Fruit fly (Drosophila melanogaster) whole organism, embryonic: ENCODE results near the gene CG14995.
A peak's percentile ranks its signal among the peaks of the same experiment; 100 is the strongest.

ENCODE experiments used
- BEAF-32 ChIP-seq: fragments of 200-800 bp; sonication (Bioruptor generic); optimal IDR thresholded peaks from 3 replicates; lab custom pipeline; 2017; ENCODE audit warnings: missing biosample characterization, missing genetic modification characterization, mild to moderate bottlenecking, moderate library complexity, missing genetic modification reagents
- Bteb2 ChIP-seq: fragments of 200-800 bp; sonication (Bioruptor generic); optimal IDR thresholded peaks from 2 replicates; lab custom pipeline; 2016; ENCODE audit warnings: missing biosample characterization, missing genetic modification characterization
- CG10209 ChIP-seq: fragments of 200-800 bp; sonication (Bioruptor generic); optimal IDR thresholded peaks from 3 replicates; lab custom pipeline; 2017; ENCODE audit warnings: missing biosample characterization, mild to moderate bottlenecking, missing genetic modification characterization, missing genetic modification reagents
- CG10366 ChIP-seq: fragments of 200-800 bp; sonication (Bioruptor generic); IDR thresholded peaks from 2 replicates; pipeline ENCODE4 v1.3.6; 2022; ENCODE audit warnings: missing biosample characterization, missing genetic modification characterization
- CG11560 ChIP-seq: fragments of 200-800 bp; sonication (Bioruptor generic); IDR thresholded peaks from 3 replicates; pipeline ENCODE4 v1.3.6; 2022; ENCODE audit warnings: missing biosample characterization, missing genetic modification characterization
- CG12071 ChIP-seq: fragments of 200-800 bp; sonication (Bioruptor generic); optimal IDR thresholded peaks from 3 replicates; lab custom pipeline; 2018; ENCODE audit warnings: missing biosample characterization, mild to moderate bottlenecking, missing genetic modification characterization
- CG12155 ChIP-seq: fragments of 200-800 bp; sonication (Bioruptor generic); optimal IDR thresholded peaks from 3 replicates; lab custom pipeline; 2016; ENCODE audit warnings: missing biosample characterization, missing genetic modification characterization
- CG12236 ChIP-seq: fragments of 200-800 bp; sonication (Bioruptor generic); optimal IDR thresholded peaks from 2 replicates; lab custom pipeline; 2016; ENCODE audit warnings: missing biosample characterization, missing genetic modification characterization
- CG1233 ChIP-seq: fragments of 200-800 bp; sonication (Bioruptor generic); optimal IDR thresholded peaks from 4 replicates; lab custom pipeline; 2018; ENCODE audit warnings: missing biosample characterization, mild to moderate bottlenecking, missing genetic modification characterization
- CG14860 ChIP-seq: fragments of 200-800 bp; sonication (Bioruptor generic); IDR thresholded peaks from 3 replicates; pipeline ENCODE4 v1.3.6; 2022; ENCODE audit warnings: missing biosample characterization, missing genetic modification characterization; ENCODE audit not compliant: partially characterized antibody
- CG17361 ChIP-seq: fragments of 200-800 bp; sonication (Bioruptor generic); IDR thresholded peaks from 3 replicates; pipeline ENCODE4 v1.3.6; 2022; ENCODE audit warnings: missing biosample characterization, missing genetic modification characterization
- CG17802 ChIP-seq: fragments of 200-800 bp; sonication (Bioruptor generic); optimal IDR thresholded peaks from 2 replicates; lab custom pipeline; 2018; ENCODE audit warnings: missing biosample characterization, mild to moderate bottlenecking, missing genetic modification characterization, moderate library complexity
- CG31388 ChIP-seq: fragments of 200-800 bp; sonication (Bioruptor generic); optimal IDR thresholded peaks from 2 replicates; lab custom pipeline; 2016; ENCODE audit warnings: missing biosample characterization, missing genetic modification characterization
- CG31441 ChIP-seq: fragments of 200-800 bp; sonication (Bioruptor generic); IDR thresholded peaks from 2 replicates; pipeline ENCODE4 v1.3.6; 2022; ENCODE audit warnings: missing biosample characterization, missing genetic modification characterization
- CG3726 ChIP-seq: fragments of 200-800 bp; sonication (Bioruptor generic); IDR thresholded peaks from 3 replicates; pipeline ENCODE4, ENCODE4 v1.3.6; 2022; ENCODE audit warnings: missing biosample characterization, missing genetic modification characterization
- CG43689 ChIP-seq: fragments of 200-800 bp; sonication (Bioruptor generic); IDR thresholded peaks from 2 replicates; pipeline ENCODE4 v1.3.6; 2022; ENCODE audit warnings: missing biosample characterization, missing genetic modification characterization
- CG5245 ChIP-seq: fragments of 200-800 bp; sonication (Bioruptor generic); optimal IDR thresholded peaks from 3 replicates; lab custom pipeline; 2016; ENCODE audit warnings: missing biosample characterization, missing genetic modification characterization
- CG6254 ChIP-seq: fragments of 200-800 bp; sonication (Bioruptor generic); optimal IDR thresholded peaks from 3 replicates; lab custom pipeline; 2017; ENCODE audit warnings: mild to moderate bottlenecking, missing biosample characterization, missing genetic modification reagents, missing genetic modification characterization
- CG6272 ChIP-seq: fragments of 200-800 bp; sonication (Bioruptor generic); IDR thresholded peaks from 2 replicates; pipeline ENCODE4 v1.3.6; 2022; ENCODE audit warnings: missing biosample characterization, missing genetic modification characterization
- CG6765 ChIP-seq: fragments of 200-800 bp; sonication (Bioruptor generic); optimal IDR thresholded peaks from 3 replicates; lab custom pipeline; 2017; ENCODE audit warnings: missing biosample characterization, mild to moderate bottlenecking, missing genetic modification characterization
- CG7928 ChIP-seq: fragments of 200-800 bp; sonication (Bioruptor generic); optimal IDR thresholded peaks from 2 replicates; lab custom pipeline; 2017; ENCODE audit warnings: missing biosample characterization, mild to moderate bottlenecking, missing genetic modification characterization
- CG8089 ChIP-seq: fragments of 200-800 bp; sonication (Bioruptor generic); optimal IDR thresholded peaks from 3 replicates; lab custom pipeline; 2016; ENCODE audit warnings: missing biosample characterization, missing genetic modification characterization
- Eip74EF ChIP-seq, 2 experiments: fragments of 200-800 bp in 1 of 2; fragments of >200 bp in 1 of 2; sonication (Bioruptor generic) in 1 of 2; optimal IDR thresholded peaks; 2 replicates each; lab custom pipeline; 2017 to 2019; ENCODE audit warnings: missing biosample characterization in 2 of 2, missing genetic modification characterization in 2 of 2, mild to moderate bottlenecking in 1 of 2, moderate library complexity in 1 of 2
- Fer1 ChIP-seq: fragments of 200-800 bp; sonication (Bioruptor generic); optimal IDR thresholded peaks from 2 replicates; lab custom pipeline; 2017; ENCODE audit warnings: missing biosample characterization, mild to moderate bottlenecking, missing genetic modification characterization
- MTF-1 ChIP-seq: fragments of 200-800 bp; sonication (Bioruptor generic); optimal IDR thresholded peaks from 2 replicates; lab custom pipeline; 2018; ENCODE audit warnings: missing biosample characterization, mild to moderate bottlenecking, missing genetic modification characterization, borderline replicate concordance
- NC2β ChIP-seq: fragments of 200-800 bp; sonication (Bioruptor generic); optimal IDR thresholded peaks from 2 replicates; lab custom pipeline; 2016; ENCODE audit warnings: missing biosample characterization, missing genetic modification characterization
- Nf-YB ChIP-seq: fragments of 200-800 bp; sonication (Bioruptor generic); optimal IDR thresholded peaks from 3 replicates; lab custom pipeline; 2019; ENCODE audit warnings: missing biosample characterization, mild to moderate bottlenecking, missing genetic modification characterization, moderate library complexity
- Oaz ChIP-seq: fragments of 200-800 bp; sonication (Bioruptor generic); IDR thresholded peaks from 2 replicates; pipeline ENCODE4 v1.3.6; 2022; ENCODE audit warnings: missing biosample characterization, missing genetic modification characterization
- Oli ChIP-seq: fragments of 200-800 bp; sonication (Bioruptor generic); optimal IDR thresholded peaks from 2 replicates; lab custom pipeline; 2018; ENCODE audit warnings: missing biosample characterization, mild to moderate bottlenecking, missing genetic modification characterization, moderate library complexity
- Optix ChIP-seq: fragments of 200-800 bp; sonication (Bioruptor generic); IDR thresholded peaks from 3 replicates; pipeline ENCODE4 v1.3.6; 2022; ENCODE audit warnings: missing biosample characterization, missing genetic modification characterization
- Pdp1 ChIP-seq, 2 experiments: fragments of 200-800 bp; sonication (Bioruptor generic); optimal IDR thresholded peaks; 3 replicates each; lab custom pipeline; 2016; ENCODE audit warnings: missing biosample characterization in 2 of 2, missing genetic modification characterization in 2 of 2, mild to moderate bottlenecking in 1 of 2, moderate library complexity in 1 of 2
- Side ChIP-seq: fragments of 200-800 bp; sonication (Bioruptor generic); optimal IDR thresholded peaks from 2 replicates; lab custom pipeline; 2016; ENCODE audit warnings: missing biosample characterization, missing genetic modification characterization
- Sin3A ChIP-seq: fragments of >200 bp; optimal IDR thresholded peaks from 2 replicates; lab custom pipeline; 2018
- Sox102F ChIP-seq: fragments of 200-800 bp; sonication (Bioruptor generic); optimal IDR thresholded peaks from 2 replicates; lab custom pipeline; 2018; ENCODE audit warnings: missing biosample characterization, mild to moderate bottlenecking, missing genetic modification characterization, moderate library complexity
- abd-A ChIP-seq: fragments of 200-800 bp; sonication (Bioruptor generic); optimal IDR thresholded peaks from 3 replicates; lab custom pipeline; 2019; ENCODE audit warnings: missing biosample characterization, mild to moderate bottlenecking, missing genetic modification characterization, moderate library complexity
- ara ChIP-seq: fragments of 200-800 bp; sonication (Bioruptor generic); IDR thresholded peaks from 2 replicates; pipeline ENCODE4 v1.3.6; 2022; ENCODE audit warnings: missing biosample characterization, missing genetic modification characterization
- ato ChIP-seq: fragments of 200-800 bp; sonication (Bioruptor generic); IDR thresholded peaks from 2 replicates; pipeline ENCODE4 v1.3.6; 2022; ENCODE audit warnings: missing biosample characterization, missing genetic modification characterization; ENCODE audit not compliant: partially characterized antibody
- caup ChIP-seq: fragments of 200-800 bp; sonication (Bioruptor generic); optimal IDR thresholded peaks from 3 replicates; lab custom pipeline; 2017; ENCODE audit warnings: missing biosample characterization, mild to moderate bottlenecking, missing genetic modification characterization, moderate library complexity; ENCODE audit not compliant: severe bottlenecking
- chif ChIP-seq, 2 experiments: fragments of 200-800 bp; sonication (Bioruptor generic); optimal IDR thresholded peaks; 3 replicates each; lab custom pipeline; 2016; ENCODE audit warnings: missing biosample characterization in 2 of 2, missing genetic modification characterization in 2 of 2
- corto ChIP-seq: fragments of 200-800 bp; sonication (Bioruptor generic); optimal IDR thresholded peaks from 2 replicates; lab custom pipeline; 2016; ENCODE audit warnings: missing biosample characterization, mild to moderate bottlenecking, missing genetic modification characterization, moderate library complexity
- crol ChIP-seq: fragments of 200-800 bp; sonication (Bioruptor generic); IDR thresholded peaks from 2 replicates; pipeline ENCODE4 v1.3.6; 2022; ENCODE audit warnings: missing biosample characterization, missing genetic modification characterization
- danr ChIP-seq: fragments of 200-800 bp; sonication (Bioruptor generic); IDR thresholded peaks from 2 replicates; pipeline ENCODE4 v1.3.6; 2022; ENCODE audit warnings: missing biosample characterization, missing genetic modification characterization
- dpn ChIP-seq, 2 experiments: fragments of 200-800 bp; sonication (Bioruptor generic); optimal IDR thresholded peaks; 3 replicates each; lab custom pipeline; 2016; ENCODE audit warnings: missing biosample characterization in 2 of 2, missing genetic modification characterization in 2 of 2
- grau ChIP-seq: fragments of 200-800 bp; optimal IDR thresholded peaks from 3 replicates; lab custom pipeline; 2019; ENCODE audit warnings: missing biosample characterization, mild to moderate bottlenecking, missing genetic modification characterization, moderate library complexity
- gsb ChIP-seq: fragments of 200-800 bp; sonication (Bioruptor generic); IDR thresholded peaks from 2 replicates; pipeline ENCODE4 v1.3.6; 2022; ENCODE audit warnings: missing biosample characterization, missing genetic modification characterization
- pnt ChIP-seq: fragments of 200-800 bp; sonication (Bioruptor generic); optimal IDR thresholded peaks from 3 replicates; lab custom pipeline; 2016; ENCODE audit warnings: missing biosample characterization, missing genetic modification characterization
- pros ChIP-seq: fragments of 200-800 bp; sonication (Bioruptor generic); optimal IDR thresholded peaks from 3 replicates; lab custom pipeline; 2019; ENCODE audit warnings: missing biosample characterization, mild to moderate bottlenecking, missing genetic modification characterization, moderate library complexity
- repo ChIP-seq: fragments of 200-800 bp; sonication (Bioruptor generic); optimal IDR thresholded peaks from 2 replicates; lab custom pipeline; 2016; ENCODE audit warnings: missing biosample characterization, missing genetic modification characterization
- sr ChIP-seq: fragments of 200-800 bp; sonication (Bioruptor generic); IDR thresholded peaks from 3 replicates; pipeline ENCODE4 v1.3.6; 2022; ENCODE audit warnings: missing biosample characterization, missing genetic modification characterization
- stwl ChIP-seq: fragments of 200-800 bp; sonication (Bioruptor generic); optimal IDR thresholded peaks from 3 replicates; lab custom pipeline; 2018; ENCODE audit warnings: missing biosample characterization, mild to moderate bottlenecking, missing genetic modification characterization, moderate library complexity
- vfl ChIP-seq: fragments of 200-800 bp; sonication (Bioruptor generic); optimal IDR thresholded peaks from 2 replicates; lab custom pipeline; 2016; ENCODE audit warnings: missing biosample characterization, missing genetic modification characterization
- vvl ChIP-seq: fragments of 200-800 bp; sonication (Bioruptor generic); IDR thresholded peaks from 2 replicates; pipeline ENCODE4 v1.3.6; 2022; ENCODE audit warnings: missing biosample characterization, missing genetic modification characterization
- wor ChIP-seq: fragments of 200-800 bp; sonication (Bioruptor generic); IDR thresholded peaks from 2 replicates; pipeline ENCODE4 v1.3.6; 2022; ENCODE audit warnings: missing biosample characterization, missing genetic modification characterization

CG14995 gene

dm6 chr3L:4071561-4072049, 31.5 kb downstream of the CG14995 start, which contains the start of gene wit (continued):
- no peak for TF ChIP-seq pros (GFP tag; lab: Kevin White, UChicago)
- TF ChIP-seq vfl (GFP tag; lab: Kevin White, UChicago): no peak
- no peak for TF ChIP-seq MTF-1 (GFP tag; lab: Kevin White, UChicago)
- no peak; the same call in 1 of the 2 replicates for TF ChIP-seq vvl (GFP tag; lab: Robert Waterston, UW)
- TF ChIP-seq repo (GFP tag; lab: Kevin White, UChicago): no peak
- TF ChIP-seq CG17802 (tag; lab: Kevin White, UChicago): no peak
- no peak for TF ChIP-seq ara
- no peak for TF ChIP-seq dpn (GFP tag; optimal IDR thresholded peaks at IDR 0.05; lab: Kevin White, UChicago)
- TF ChIP-seq pnt (GFP tag; lab: Kevin White, UChicago): no peak
- no peak for TF ChIP-seq crol
- TF ChIP-seq Oaz: no peak
- TF ChIP-seq Fer1: peak; percentile 67
- no peak for TF ChIP-seq gsb (GFP tag; lab: Robert Waterston, UW)
- no peak for TF ChIP-seq CG31388 (GFP tag; lab: Kevin White, UChicago)
- peak in 1 of 2 experiments; percentile 73 for TF ChIP-seq Pdp1 (GFP tag; optimal IDR thresholded peaks at IDR 0.05; lab: Kevin White, UChicago)
- no peak for TF ChIP-seq CG1233
- no peak for TF ChIP-seq CG10366 (GFP tag; lab: Robert Waterston, UW)
- TF ChIP-seq CG5245 (GFP tag; lab: Kevin White, UChicago): no peak
- no peak for TF ChIP-seq CG11560 (tag; lab: Robert Waterston, UW)
- TF ChIP-seq CG8089 (GFP tag; lab: Kevin White, UChicago): no peak
- no peak for TF ChIP-seq Oli (tag; lab: Kevin White, UChicago)
- no peak for TF ChIP-seq ato (GFP tag; lab: Robert Waterston, UW)
- no peak for TF ChIP-seq CG12236 (GFP tag; lab: Kevin White, UChicago)
- TF ChIP-seq CG6272 (GFP tag; lab: Robert Waterston, UW): no peak
- peak; percentile 47 for TF ChIP-seq CG12071 (GFP tag; lab: Kevin White, UChicago)
- peak; percentile 38 for TF ChIP-seq corto
- TF ChIP-seq stwl (tag; lab: Kevin White, UChicago): no peak
- peak in 1 of 2 experiments; percentile 27 for TF ChIP-seq Eip74EF (GFP tag; optimal IDR thresholded peaks at IDR 0.05; lab: Kevin White, UChicago)
- no peak for TF ChIP-seq CG12155
- no peak for TF ChIP-seq CG17361
- TF ChIP-seq CG31441 (GFP tag; lab: Robert Waterston, UW): no peak
- peak; percentile 55 for TF ChIP-seq abd-A (tag; lab: Kevin White, UChicago)
- peak; percentile 73; the same call in 2 of the 3 replicates for TF ChIP-seq sr (GFP tag; lab: Robert Waterston, UW)
- TF ChIP-seq CG43689: no peak
- TF ChIP-seq BEAF-32: no peak
- no peak for TF ChIP-seq CG14860 (GFP tag; lab: Robert Waterston, UW)
- TF ChIP-seq Optix (GFP tag; lab: Robert Waterston, UW): no peak
- no peak for TF ChIP-seq chif (GFP tag; optimal IDR thresholded peaks at IDR 0.05; lab: Kevin White, UChicago)
- no peak for TF ChIP-seq CG10209
- peak; percentile 41 for TF ChIP-seq Nf-YB (GFP tag; lab: Kevin White, UChicago)
- no peak for TF ChIP-seq Sin3A

- TF ChIP-seq Side (GFP tag; lab: Kevin White, UChicago): peak; percentile 45
- TF ChIP-seq CG7928 (GFP tag; lab: Kevin White, UChicago): no peak
- TF ChIP-seq danr (GFP tag; lab: Robert Waterston, UW): peak; percentile 47; the same call in 1 of the 2 replicates
- peak; percentile 64; the same call in 1 of the 3 replicates for TF ChIP-seq CG3726 (GFP tag; lab: Robert Waterston, UW)
- TF ChIP-seq Sox102F (GFP tag; lab: Kevin White, UChicago): peak; percentile 70
- no peak for TF ChIP-seq Bteb2 (GFP tag; lab: Kevin White, UChicago)
- no peak for TF ChIP-seq CG6254 (GFP tag; lab: Kevin White, UChicago)
- peak; percentile 62 for TF ChIP-seq caup
- TF ChIP-seq wor: peak; percentile 49; the same call in 1 of the 2 replicates
- peak; percentile 42 for TF ChIP-seq grau
- no peak for TF ChIP-seq NC2β (GFP tag; lab: Kevin White, UChicago)
- no peak for TF ChIP-seq CG6765
These were observed 32.1 kb downstream of the CG14995 start for dm6 chr3L:4070996-4071379.
